Fruit fly (Drosophila melanogaster): ENCODE results near the gene CG2983.

CG2983 gene

dm6 chr2L:2864601-2865000, 17.2 kb downstream of the CG2983 start:
- TF ChIP-seq noc (tag; optimal IDR thresholded peaks at IDR 0.05): no peak

DNA sequence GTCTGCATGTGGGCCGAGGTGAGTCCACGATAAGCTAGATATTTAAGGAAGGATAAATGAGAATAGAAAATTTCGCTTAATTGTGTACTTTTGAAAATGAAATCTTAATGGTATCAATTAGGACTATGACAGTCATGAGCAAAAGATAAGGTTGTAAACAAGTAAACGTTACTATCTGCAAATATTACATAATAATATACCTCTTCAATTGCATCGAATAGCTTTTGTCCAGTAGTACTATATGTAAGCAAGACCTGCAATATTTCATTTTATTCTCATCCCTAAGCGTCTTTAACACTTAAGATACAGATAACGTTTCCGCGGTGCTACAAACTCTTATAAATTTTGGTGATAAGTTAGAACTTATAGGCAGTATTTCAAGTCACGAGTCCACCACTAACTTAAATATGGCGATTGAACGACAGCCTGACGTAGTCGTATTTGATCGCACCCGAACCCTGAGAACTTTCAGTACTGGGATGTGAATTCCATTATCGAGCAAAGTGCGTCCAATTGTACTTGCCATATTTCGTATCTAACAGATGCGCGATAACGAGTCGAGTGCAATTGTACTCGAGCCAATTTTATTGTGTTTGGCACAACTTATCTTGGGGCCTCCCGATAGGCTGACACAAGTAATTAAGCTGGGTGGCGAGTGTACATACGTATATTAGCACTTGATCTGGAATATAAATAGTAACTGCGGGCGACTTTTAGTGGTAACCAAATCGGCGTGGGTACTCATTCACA, 18.3 kb downstream of the CG2983 start:
- peak; percentile 43 for TF ChIP-seq noc (tag; optimal IDR thresholded peaks at IDR 0.05)

DNA sequence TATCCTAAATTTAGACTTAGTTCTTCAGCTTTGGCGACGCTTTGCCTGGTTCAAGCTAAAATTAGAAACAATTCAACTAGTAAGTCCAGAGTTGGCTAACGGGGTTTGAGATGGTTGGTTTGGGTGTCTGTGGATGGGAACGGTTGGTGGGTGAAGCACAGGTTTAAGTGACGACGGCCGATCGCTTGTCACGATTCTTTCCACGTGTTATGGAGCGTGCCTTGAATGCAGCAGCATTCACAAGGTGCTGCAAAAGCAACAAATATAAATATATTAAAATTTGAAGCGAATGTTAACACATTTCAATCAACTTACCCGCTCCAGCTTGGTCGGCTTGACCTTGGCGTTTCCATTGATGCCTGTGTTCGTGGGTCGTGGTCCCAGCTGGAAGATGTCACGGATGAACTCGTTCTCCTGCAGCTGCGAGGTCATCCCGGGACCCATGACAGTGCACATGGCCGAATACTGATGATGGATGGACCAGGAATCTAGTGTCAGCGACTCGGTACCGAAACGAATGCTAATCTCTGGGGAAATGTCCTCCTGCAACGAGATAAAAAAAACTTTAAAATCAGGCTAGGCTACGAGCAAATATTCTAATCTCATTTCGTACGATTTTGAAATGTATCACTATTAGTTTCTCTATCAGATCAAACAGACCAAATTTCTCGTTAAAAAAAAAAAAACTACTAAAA, 21.7 kb downstream of the CG2983 start, which contains the start of gene CG8813:
Gene CG8813 (plus strand): TSS at position 645 of the 695 bp plus-strand sequence.
- no peak for TF ChIP-seq noc (tag; optimal IDR thresholded peaks at IDR 0.05)

DNA sequence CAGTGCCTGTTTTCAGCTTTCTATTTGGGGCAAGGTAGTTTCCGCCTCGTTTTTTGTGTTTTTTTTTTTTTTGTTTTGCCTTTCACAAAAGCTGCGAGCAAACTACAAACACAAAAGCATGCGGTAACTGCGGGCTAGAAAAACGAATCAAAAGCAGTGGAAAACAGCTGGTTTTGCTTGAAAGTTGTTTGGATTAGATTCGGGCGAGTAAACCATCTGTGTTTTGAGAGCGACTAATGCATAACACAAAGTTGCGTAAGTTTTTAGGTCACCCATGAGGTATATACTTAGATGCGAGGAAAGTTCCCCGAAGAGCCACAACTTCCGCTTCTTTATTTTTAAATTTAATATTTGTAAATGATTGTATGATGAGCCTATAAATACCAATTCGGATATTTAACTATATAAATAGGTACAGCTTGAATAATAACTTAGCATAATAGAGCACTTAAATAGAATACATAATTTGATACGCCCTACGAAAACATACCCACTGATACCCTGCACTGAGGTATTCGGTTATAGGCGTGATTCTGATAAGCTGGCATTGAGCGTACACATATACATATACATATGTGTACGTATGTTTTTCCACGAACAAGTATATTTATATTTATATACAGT, 25.0 kb downstream of the CG2983 start:
- TF ChIP-seq noc (tag; optimal IDR thresholded peaks at IDR 0.05): peak; percentile 44

- peak; percentile 2 for TF ChIP-seq noc (tag; optimal IDR thresholded peaks at IDR 0.05)
Observed at dm6 chr2L:2872968-2873728, 25.7 kb downstream of the CG2983 start.

- no peak for TF ChIP-seq noc (tag; optimal IDR thresholded peaks at IDR 0.05)
Observed at dm6 chr2L:2873729-2874127, 26.3 kb downstream of the CG2983 start.

DNA sequence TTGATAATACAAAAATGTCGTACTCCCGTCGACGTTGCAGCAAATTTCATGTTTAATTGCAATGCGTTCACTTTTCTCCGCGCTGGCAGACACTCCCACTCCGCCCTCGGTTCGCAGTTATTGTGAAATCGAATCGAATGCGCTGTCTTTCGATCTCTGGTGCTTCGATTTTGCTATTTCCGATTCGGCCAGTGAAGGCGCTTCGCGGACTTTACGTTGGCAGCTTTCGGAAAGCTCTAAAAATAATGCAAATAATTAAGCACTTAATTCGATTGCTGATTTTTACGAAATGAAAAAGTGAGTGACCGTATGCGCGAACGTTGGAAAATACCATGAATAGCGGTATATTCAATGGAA, 26.7 kb downstream of the CG2983 start, which contains the start of gene Ifrd1:
Gene Ifrd1 (minus strand): TSS at position 305 of the 357 bp plus-strand sequence.
- no peak for TF ChIP-seq noc (tag; optimal IDR thresholded peaks at IDR 0.05)

dm6 chr2L:2874542-2875194, 27.2 kb downstream of the CG2983 start, which contains the start of gene CG8814:
Gene CG8814 (plus strand): TSS chr2L:2874890.
- peak; percentile 72 for TF ChIP-seq noc (tag; optimal IDR thresholded peaks at IDR 0.05)

DNA sequence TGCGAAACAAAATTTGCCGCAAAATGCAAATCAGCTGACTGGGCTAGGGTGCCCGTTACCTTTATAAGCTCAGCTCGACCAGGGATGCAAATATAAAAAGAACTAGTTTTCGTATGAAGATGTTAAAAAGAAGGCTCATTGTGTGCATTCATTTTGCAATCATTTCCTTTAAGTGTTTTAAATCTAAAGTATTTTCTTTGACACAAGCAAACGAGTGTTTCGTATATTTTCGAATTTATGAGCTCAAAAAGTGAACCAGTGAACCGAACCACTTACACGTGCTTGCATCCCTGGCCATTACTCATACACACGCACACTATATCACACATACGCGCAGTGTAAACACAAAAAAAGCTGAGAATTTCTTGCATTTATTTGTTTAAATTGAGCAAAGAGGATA, 30.8 kb downstream of the CG2983 start, which contains the start of the genes Prx6a and Sbat:
Gene Prx6a (minus strand): TSS at position 45 of the 400 bp plus-strand sequence.
Gene Sbat (plus strand): TSS at position 157 of the 400 bp plus-strand sequence.
- TF ChIP-seq noc (tag; optimal IDR thresholded peaks at IDR 0.05): peak; percentile 79

DNA sequence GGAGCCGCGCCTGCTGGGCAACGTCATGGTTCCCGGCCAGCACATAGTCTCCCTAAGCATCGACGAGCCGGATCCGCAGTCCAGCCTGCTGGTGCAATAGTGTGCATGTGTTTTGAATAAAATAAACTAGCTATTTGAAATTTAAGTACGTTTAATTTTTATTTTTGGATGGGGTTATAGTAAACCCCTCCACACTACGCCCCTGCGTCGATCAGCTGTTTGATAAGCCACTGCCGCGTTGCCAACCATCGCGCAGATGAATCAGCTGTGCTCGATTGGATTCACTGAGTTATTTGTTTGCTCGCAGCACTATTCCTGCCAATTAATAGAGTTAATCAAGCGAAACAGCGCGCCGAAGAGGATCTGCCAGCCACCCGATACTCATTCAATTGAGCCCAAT, 31.4 kb downstream of the CG2983 start, which contains the start of gene RabGGTb:
Gene RabGGTb (plus strand): TSS at position 254 of the 400 bp plus-strand sequence.
- peak; percentile 35 for TF ChIP-seq noc (tag; optimal IDR thresholded peaks at IDR 0.05)

dm6 chr2L:2882968-2883702, 35.7 kb downstream of the CG2983 start:
- TF ChIP-seq noc (tag; optimal IDR thresholded peaks at IDR 0.05): peak; percentile 63

dm6 chr2L:2883703-2884294, 36.4 kb downstream of the CG2983 start:
- TF ChIP-seq noc (tag; optimal IDR thresholded peaks at IDR 0.05): no peak

dm6 chr2L:2884683-2885502, 37.5 kb downstream of the CG2983 start:
- TF ChIP-seq noc (tag; optimal IDR thresholded peaks at IDR 0.05): no peak

Data from whole organism, larva.